Worm (Caenorhabditis elegans) whole organism, young adult: ENCODE measurements around the gene srx-2.

Source experiments
- F39B2.1 ChIP-seq: fragments of 200-800 bp; sonication (Bioruptor generic); IDR thresholded peaks from 2 replicates; pipeline ENCODE4 v1.3.6; 2022; ENCODE audit warnings: missing genetic modification reagents, missing genetic modification characterization, missing compliant biosample characterization
- ama-1 ChIP-seq, 3 experiments: fragments of 150-350 bp in 1 of 3; sonication (generic microtip) in 2 of 3; optimal IDR thresholded peaks; 2 replicates each; lab custom pipeline; 2014 to 2018; ENCODE audit warnings: missing biosample characterization in 2 of 3, missing genetic modification characterization in 2 of 3, missing genetic modification reagents in 2 of 3
- lin-26 ChIP-seq: fragments of 200-800 bp; sonication (Bioruptor generic); IDR thresholded peaks from 2 replicates; pipeline ENCODE4 v1.3.6; 2022; ENCODE audit warnings: missing genetic modification reagents, missing genetic modification characterization, missing compliant biosample characterization
- lir-1 ChIP-seq: fragments of 200-800 bp; sonication (Bioruptor generic); conservative IDR thresholded peaks from 2 replicates; pipeline ENCODE4 v1.3.6; 2022; ENCODE audit warnings: missing genetic modification reagents, missing genetic modification characterization, missing compliant biosample characterization
- mes-4 ChIP-seq: sonication (generic microtip); optimal IDR thresholded peaks from 2 replicates; lab custom pipeline; 2016; ENCODE audit warnings: missing genotype, missing genetic modification characterization, missing compliant biosample characterization
- snpc-4 ChIP-seq, 5 experiments: fragments of 150-350 bp in 1 of 5; sonication (generic microtip) in 4 of 5; optimal IDR thresholded peaks; 2 replicates each; lab custom pipeline; 2014 to 2018; ENCODE audit warnings: missing genetic modification characterization in 5 of 5, missing biosample characterization in 3 of 5, antibody characterized with exemption in 2 of 5, mild to moderate bottlenecking in 2 of 5, missing compliant biosample characterization in 2 of 5, missing genotype in 2 of 5, moderate library complexity in 2 of 5, missing genetic modification reagents in 1 of 5
- unc-130 ChIP-seq: sonication (generic microtip); optimal IDR thresholded peaks from 2 replicates; lab custom pipeline; 2016; ENCODE audit warnings: missing genetic modification reagents, missing genetic modification characterization, missing compliant biosample characterization
- unc-62 ChIP-seq: fragments of 150-350 bp; optimal IDR thresholded peaks from 2 replicates; lab custom pipeline; 2014; ENCODE audit warnings: missing biosample characterization, missing genetic modification reagents, missing genetic modification characterization
- zim-3 ChIP-seq: sonication (generic microtip); optimal IDR thresholded peaks from 2 replicates; lab custom pipeline; 2017; ENCODE audit warnings: mild to moderate bottlenecking, missing genetic modification characterization, moderate library complexity, missing compliant biosample characterization

ce11 chrV:8974889-8975422, 34.3 kb upstream of the srx-2 start, which contains the start of gene nhr-143:
- TF ChIP-seq F39B2.1, result no peak
- no peak for TF ChIP-seq lir-1 (GFP tag; lab: Robert Waterston, UW)
- TF ChIP-seq lin-26 (GFP tag; lab: Robert Waterston, UW), result no peak
- TF ChIP-seq mes-4 (tag; lab: Kevin White, UChicago), result no peak
- no peak for TF ChIP-seq unc-130 (GFP tag; lab: Kevin White, UChicago)
- no peak for TF ChIP-seq unc-62 (GFP tag; lab: Kevin White, UChicago)
- no peak for TF ChIP-seq snpc-4 (GFP tag; optimal IDR thresholded peaks at IDR 0.05; lab: Kevin White, UChicago)
- no peak for TF ChIP-seq snpc-4 (tag; optimal IDR thresholded peaks at IDR 0.05; lab: Kevin White, UChicago)
- TF ChIP-seq zim-3 (tag; lab: Kevin White, UChicago), result no peak
- TF ChIP-seq ama-1 (optimal IDR thresholded peaks at IDR 0.05; lab: Kevin White, UChicago), result no peak
- no peak for TF ChIP-seq ama-1 (GFP tag; optimal IDR thresholded peaks at IDR 0.05; lab: Kevin White, UChicago)
